Worm (Caenorhabditis elegans): ENCODE results near the gene cbp-3.
A peak's percentile ranks its signal among the peaks of the same experiment; 100 is the strongest.

ce11 chrIII:9867352-9867751 lies 46.4 kb upstream of the cbp-3 start:
- TF ChIP-seq mep-1 (tag; optimal IDR thresholded peaks at IDR 0.05): no peak
- TF ChIP-seq nhr-28 (tag; optimal IDR thresholded peaks at IDR 0.05): no peak
- TF ChIP-seq lin-13 (tag; optimal IDR thresholded peaks at IDR 0.05): no peak
- TF ChIP-seq unc-62 (GFP tag; optimal IDR thresholded peaks at IDR 0.05): no peak
- no peak for TF ChIP-seq snpc-4 (tag; optimal IDR thresholded peaks at IDR 0.05)
- TF ChIP-seq lsy-2 (tag; optimal IDR thresholded peaks at IDR 0.05): no peak
- TF ChIP-seq nhr-76 (tag; optimal IDR thresholded peaks at IDR 0.05): no peak
- TF ChIP-seq tbx-8 (GFP tag; optimal IDR thresholded peaks at IDR 0.05): no peak
- TF ChIP-seq elt-1 (tag; optimal IDR thresholded peaks at IDR 0.05; ENCODE audit: borderline replicate concordance, insufficient read depth): no peak
- TF ChIP-seq cnd-1 (tag; optimal IDR thresholded peaks at IDR 0.05): no peak
- peak; percentile 94 for TF ChIP-seq ces-1 (GFP tag; optimal IDR thresholded peaks at IDR 0.05)
